Worm (Caenorhabditis elegans) whole organism, L4 larva: ENCODE data around the gene skr-21.

Experiments used
- D1046.2 ChIP-seq: fragments of 200-800 bp; sonication (Bioruptor generic); IDR thresholded peaks from 2 replicates; pipeline ENCODE4 v1.3.6; 2022; ENCODE audit warnings: missing genetic modification characterization, missing compliant biosample characterization
- F10B5.3 ChIP-seq: sonication (generic microtip); optimal IDR thresholded peaks from 2 replicates; lab custom pipeline; 2016; ENCODE audit warnings: mild to moderate bottlenecking, missing genetic modification characterization, missing compliant biosample characterization
- F37D6.2 ChIP-seq: sonication (generic microtip); optimal IDR thresholded peaks from 2 replicates; lab custom pipeline; 2016; ENCODE audit warnings: mild to moderate bottlenecking, missing genetic modification characterization, missing compliant biosample characterization
- F44E2.7 ChIP-seq: fragments of 200-800 bp; sonication (Bioruptor generic); IDR thresholded peaks from 2 replicates; pipeline ENCODE4 v2.1.2; 2022; ENCODE audit warnings: missing genetic modification characterization, missing compliant biosample characterization
- R02D3.7 ChIP-seq: fragments of 150-350 bp; sonication (generic microtip); optimal IDR thresholded peaks from 3 replicates; lab custom pipeline; 2014; ENCODE audit warnings: missing biosample characterization, missing genetic modification characterization
- T20F7.1 ChIP-seq: fragments of 200-800 bp; sonication (Bioruptor generic); optimal IDR thresholded peaks from 2 replicates; lab custom pipeline; 2018; ENCODE audit warnings: mild to moderate bottlenecking, missing genetic modification characterization, missing compliant biosample characterization
- T26A8.4 ChIP-seq: fragments of 200-800 bp; sonication (Bioruptor generic); IDR thresholded peaks from 2 replicates; pipeline ENCODE4 v1.3.6; 2022; ENCODE audit warnings: missing genetic modification characterization, missing compliant biosample characterization
- Y105C5A.15 ChIP-seq: fragments of 200-800 bp; sonication (Bioruptor generic); IDR thresholded peaks from 2 replicates; pipeline ENCODE4 v1.3.6; 2022; ENCODE audit warnings: missing genetic modification characterization, missing compliant biosample characterization
- Y5F2A.4 ChIP-seq: fragments of 200-800 bp; sonication (Bioruptor generic); optimal IDR thresholded peaks from 2 replicates; lab custom pipeline; 2018; ENCODE audit warnings: mild to moderate bottlenecking, missing genetic modification characterization, missing compliant biosample characterization
- Y75B8A.6 ChIP-seq: fragments of 200-800 bp; sonication (Bioruptor generic); IDR thresholded peaks from 2 replicates; pipeline ENCODE4 v1.3.6; 2022; ENCODE audit warnings: missing genetic modification reagents, missing genetic modification characterization, missing compliant biosample characterization
- ZK546.5 ChIP-seq, 2 experiments: sonication (generic microtip); optimal IDR thresholded peaks; 2 replicates each; lab custom pipeline; 2017; ENCODE audit warnings: missing biosample characterization in 2 of 2, missing genetic modification characterization in 2 of 2
- aha-1 ChIP-seq: fragments of 150-350 bp; peaks from one replicate; lab custom pipeline; 2014; ENCODE audit warnings: missing biosample characterization, missing genetic modification characterization
- arid-1 ChIP-seq: fragments of 200-800 bp; sonication (Bioruptor generic); conservative IDR thresholded peaks from 2 replicates; pipeline ENCODE4 v1.3.6; 2022; ENCODE audit warnings: missing genetic modification reagents, missing genetic modification characterization, missing compliant biosample characterization
- attf-4 ChIP-seq: sonication (generic microtip); optimal IDR thresholded peaks from 3 replicates; lab custom pipeline; 2017; ENCODE audit warnings: missing biosample characterization, missing genetic modification characterization
- daf-12 ChIP-seq: fragments of 150-350 bp; optimal IDR thresholded peaks from 2 replicates; lab custom pipeline; 2014; ENCODE audit warnings: missing biosample characterization, missing genetic modification reagents, missing genetic modification characterization
- dmd-9 ChIP-seq: fragments of 200-800 bp; sonication (Bioruptor generic); IDR thresholded peaks from 2 replicates; pipeline ENCODE4 v1.3.6; 2022; ENCODE audit warnings: missing genetic modification reagents, missing genetic modification characterization, missing compliant biosample characterization
- duxl-1 ChIP-seq: sonication (generic microtip); optimal IDR thresholded peaks from 2 replicates; lab custom pipeline; 2016; ENCODE audit warnings: mild to moderate bottlenecking, missing genetic modification characterization, moderate library complexity, missing compliant biosample characterization; ENCODE audit not compliant: poor library complexity
- egl-43 ChIP-seq: fragments of 200-800 bp; sonication (Bioruptor generic); IDR thresholded peaks from 2 replicates; pipeline ENCODE4 v1.3.6; 2022; ENCODE audit warnings: missing genetic modification reagents, missing genetic modification characterization, missing compliant biosample characterization
- fos-1 ChIP-seq: fragments of 150-350 bp; optimal IDR thresholded peaks from 2 replicates; lab custom pipeline; 2014; ENCODE audit warnings: missing biosample characterization, missing genetic modification characterization
- jun-1 ChIP-seq: fragments of 150-350 bp; optimal IDR thresholded peaks from 2 replicates; lab custom pipeline; 2014; ENCODE audit warnings: missing biosample characterization, missing genetic modification reagents, missing genetic modification characterization
- lim-7 ChIP-seq: fragments of 200-800 bp; sonication (Bioruptor generic); IDR thresholded peaks from 2 replicates; pipeline ENCODE4 v1.3.6; 2022; ENCODE audit warnings: missing genetic modification characterization, missing compliant biosample characterization
- madf-9 ChIP-seq: fragments of 200-800 bp; sonication (Bioruptor generic); conservative IDR thresholded peaks from 2 replicates; pipeline ENCODE4 v1.3.6; 2022; ENCODE audit warnings: missing genetic modification reagents, missing genetic modification characterization, missing compliant biosample characterization
- mdl-1 ChIP-seq, 2 experiments: fragments of 150-350 bp in 1 of 2; sonication (generic microtip) in 1 of 2; optimal IDR thresholded peaks; 2 replicates each; lab custom pipeline; 2014 to 2017; ENCODE audit warnings: missing biosample characterization in 2 of 2, missing genetic modification characterization in 2 of 2
- mxl-3 ChIP-seq: fragments of 200-800 bp; sonication (Bioruptor generic); optimal IDR thresholded peaks from 2 replicates; lab custom pipeline; 2018; ENCODE audit warnings: mild to moderate bottlenecking, missing genetic modification characterization, missing compliant biosample characterization
- nhr-11 ChIP-seq: fragments of 150-350 bp; optimal IDR thresholded peaks from 2 replicates; lab custom pipeline; 2014; ENCODE audit warnings: missing biosample characterization, missing genetic modification characterization
- nhr-237 ChIP-seq: sonication (generic microtip); optimal IDR thresholded peaks from 2 replicates; lab custom pipeline; 2017; ENCODE audit warnings: missing biosample characterization, missing genetic modification characterization
- nhr-25 ChIP-seq: sonication (generic microtip); optimal IDR thresholded peaks from 2 replicates; lab custom pipeline; 2017; ENCODE audit warnings: missing genetic modification characterization, mild to moderate bottlenecking, missing compliant biosample characterization, antibody characterized with exemption, moderate library complexity, borderline replicate concordance; ENCODE audit not compliant: insufficient read depth
- pha-4 ChIP-seq, 2 experiments: fragments of 150-350 bp in 1 of 2; fragments of 200-800 bp in 1 of 2; sonication (Bioruptor generic) in 1 of 2; IDR thresholded peaks in 1 of 2; optimal IDR thresholded peaks in 1 of 2; 2 replicates each; pipeline versions ENCODE4 v1.3.6 to Lab custom; 2014 to 2022; ENCODE audit warnings: missing genetic modification characterization in 2 of 2, missing genetic modification reagents in 2 of 2, missing biosample characterization in 1 of 2, missing compliant biosample characterization in 1 of 2
- sdz-12 ChIP-seq: fragments of 200-800 bp; sonication (Bioruptor generic); optimal IDR thresholded peaks from 2 replicates; lab custom pipeline; 2018; ENCODE audit warnings: mild to moderate bottlenecking, missing genetic modification characterization, missing compliant biosample characterization
- set-16 ChIP-seq: fragments of 200-800 bp; sonication (Bioruptor generic); IDR thresholded peaks from 2 replicates; pipeline ENCODE4 v1.3.6; 2022; ENCODE audit warnings: missing genetic modification reagents, missing genetic modification characterization, missing compliant biosample characterization
- skn-1 ChIP-seq: fragments of 150-350 bp; optimal IDR thresholded peaks from 2 replicates; lab custom pipeline; 2014; ENCODE audit warnings: missing biosample characterization, missing genetic modification characterization
- spr-3 ChIP-seq: fragments of 200-800 bp; sonication (Bioruptor generic); optimal IDR thresholded peaks from 2 replicates; lab custom pipeline; 2018; ENCODE audit warnings: mild to moderate bottlenecking, missing genetic modification characterization, missing compliant biosample characterization
- tra-1 ChIP-seq: fragments of 200-800 bp; sonication (Bioruptor generic); IDR thresholded peaks from 2 replicates; pipeline ENCODE4 v1.3.6; 2022; ENCODE audit warnings: missing genetic modification reagents, missing genetic modification characterization, missing compliant biosample characterization
- vab-7 ChIP-seq: fragments of 200-800 bp; sonication (Bioruptor generic); IDR thresholded peaks from 2 replicates; pipeline ENCODE4 v1.3.6; 2022; ENCODE audit warnings: missing genetic modification reagents, missing genetic modification characterization, missing compliant biosample characterization
- zag-1 ChIP-seq: fragments of 150-350 bp; optimal IDR thresholded peaks from 2 replicates; lab custom pipeline; 2014; ENCODE audit warnings: missing biosample characterization, missing genetic modification characterization
- zfp-3 ChIP-seq: fragments of 200-800 bp; sonication (Bioruptor generic); conservative IDR thresholded peaks from 2 replicates; pipeline ENCODE4 v1.3.6; 2022; ENCODE audit warnings: missing genetic modification reagents, missing genetic modification characterization, missing compliant biosample characterization
- zip-11 ChIP-seq: fragments of 200-800 bp; sonication (Bioruptor generic); IDR thresholded peaks from 2 replicates; pipeline ENCODE4 v1.3.6; 2022; ENCODE audit warnings: missing genetic modification characterization, missing compliant biosample characterization
- ztf-7 ChIP-seq: fragments of 150-350 bp; optimal IDR thresholded peaks from 2 replicates; lab custom pipeline; 2014; ENCODE audit warnings: missing biosample characterization, missing genetic modification characterization

The skr-21 gene

DNA sequence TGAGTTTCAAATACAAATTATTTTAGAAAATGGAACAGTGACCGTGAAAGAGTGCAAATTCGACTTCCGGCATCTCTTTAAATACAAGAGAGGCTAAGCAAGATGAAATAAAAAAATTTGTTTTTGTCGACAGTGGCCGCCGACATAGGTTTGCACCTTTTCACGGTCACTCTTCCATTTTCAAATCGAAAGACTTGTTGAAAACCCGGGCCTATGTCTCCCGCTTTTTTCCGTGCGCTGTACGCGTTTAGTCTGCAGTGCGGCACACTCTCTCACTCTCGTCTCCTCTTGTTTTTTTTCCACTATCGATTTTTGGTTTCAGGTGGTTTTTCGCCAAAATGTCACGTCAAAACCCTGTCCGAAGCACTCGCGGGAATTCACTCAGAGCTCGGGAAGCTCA lies 18.6 kb upstream of the skr-21 start, which contains the start of gene hpl-1:
hpl-1 (plus strand) TSS at position 301 of the 400 bp plus-strand sequence.
- no peak for TF ChIP-seq pha-4 (GFP tag; IDR thresholded peaks at IDR 0.05; lab: Robert Waterston, UW)
- no peak for TF ChIP-seq pha-4 (tag; optimal IDR thresholded peaks at IDR 0.05; lab: Kevin White, UChicago)
- TF ChIP-seq dmd-9 (GFP tag; lab: Robert Waterston, UW) = no peak
- TF ChIP-seq nhr-11 (tag; lab: Kevin White, UChicago) = no peak
- TF ChIP-seq F37D6.2 (tag; lab: Kevin White, UChicago) = no peak
- no peak for TF ChIP-seq fos-1 (tag; lab: Kevin White, UChicago)
- TF ChIP-seq, all 104 proteins: peak for 0

DNA sequence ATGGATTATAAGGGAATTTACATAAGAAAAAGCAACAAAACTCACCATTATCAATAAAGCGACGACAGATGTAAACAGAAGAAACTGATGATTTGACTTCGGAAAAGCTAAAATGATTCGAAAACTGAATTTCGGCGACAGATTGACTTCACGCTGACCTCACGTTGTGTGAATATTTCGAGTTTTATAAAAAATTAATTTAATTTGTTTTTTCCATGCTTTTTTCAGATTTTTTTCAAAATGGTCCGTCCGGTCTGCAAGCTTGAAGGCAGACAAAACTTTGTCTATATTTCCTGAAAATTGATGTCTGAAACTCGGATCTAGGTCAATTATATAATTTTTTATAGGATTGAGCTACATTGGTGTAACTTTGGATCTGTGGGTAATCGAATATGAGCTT lies 15.8 kb upstream of the skr-21 start, which contains the start of gene K08H2.5:
K08H2.5 (minus strand) TSS at position 101 of the 400 bp plus-strand sequence.
- TF ChIP-seq skn-1 = no peak
- no peak for TF ChIP-seq pha-4 (GFP tag; IDR thresholded peaks at IDR 0.05; lab: Robert Waterston, UW)
- TF ChIP-seq pha-4 (tag; optimal IDR thresholded peaks at IDR 0.05; lab: Kevin White, UChicago) = no peak
- no peak for TF ChIP-seq ZK546.5 (tag; optimal IDR thresholded peaks at IDR 0.05; lab: Kevin White, UChicago)
- no peak for TF ChIP-seq zfp-3 (GFP tag; lab: Robert Waterston, UW)
- no peak for TF ChIP-seq tra-1 (GFP tag; lab: Robert Waterston, UW)
- no peak for TF ChIP-seq spr-3 (GFP tag; lab: Kevin White, UChicago)
- TF ChIP-seq D1046.2 (GFP tag; lab: Robert Waterston, UW) = no peak
- TF ChIP-seq duxl-1 (tag; lab: Kevin White, UChicago) = no peak
- no peak for TF ChIP-seq madf-9 (GFP tag; lab: Robert Waterston, UW)
- TF ChIP-seq set-16 = no peak
- no peak for TF ChIP-seq T26A8.4 (GFP tag; lab: Robert Waterston, UW)
- no peak for TF ChIP-seq dmd-9 (GFP tag; lab: Robert Waterston, UW)
- no peak for TF ChIP-seq Y105C5A.15 (GFP tag; lab: Robert Waterston, UW)
- TF ChIP-seq, all 104 proteins: peak for 0

DNA sequence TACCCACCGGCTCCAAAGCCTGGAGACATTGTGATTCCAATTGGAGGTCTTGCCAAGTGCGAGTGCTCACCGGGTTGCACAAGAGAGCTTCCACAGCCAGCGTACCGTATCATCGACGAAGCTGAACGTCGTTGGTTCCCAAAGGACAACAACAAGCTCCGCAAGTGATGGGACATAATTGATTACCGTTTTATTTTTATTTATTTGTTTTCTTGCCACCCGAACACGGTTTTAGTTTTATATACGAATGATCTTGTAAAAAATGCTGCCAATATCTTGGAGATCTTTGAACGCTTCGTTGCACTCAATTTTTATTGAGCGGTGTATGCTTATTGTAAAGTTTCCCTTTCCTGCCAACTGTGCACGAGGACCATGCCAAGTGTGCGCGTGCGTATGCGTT lies 11.7 kb upstream of the skr-21 start, which contains the start of gene K08H2.4:
K08H2.4 (plus strand) TSS at position 301 of the 400 bp plus-strand sequence.
- TF ChIP-seq Y75B8A.6 (no peak), madf-9 (GFP tag; lab: Robert Waterston, UW) (no peak), sdz-12 (GFP tag; lab: Kevin White, UChicago) (no peak), lim-7 (GFP tag; lab: Robert Waterston, UW) (no peak)

DNA sequence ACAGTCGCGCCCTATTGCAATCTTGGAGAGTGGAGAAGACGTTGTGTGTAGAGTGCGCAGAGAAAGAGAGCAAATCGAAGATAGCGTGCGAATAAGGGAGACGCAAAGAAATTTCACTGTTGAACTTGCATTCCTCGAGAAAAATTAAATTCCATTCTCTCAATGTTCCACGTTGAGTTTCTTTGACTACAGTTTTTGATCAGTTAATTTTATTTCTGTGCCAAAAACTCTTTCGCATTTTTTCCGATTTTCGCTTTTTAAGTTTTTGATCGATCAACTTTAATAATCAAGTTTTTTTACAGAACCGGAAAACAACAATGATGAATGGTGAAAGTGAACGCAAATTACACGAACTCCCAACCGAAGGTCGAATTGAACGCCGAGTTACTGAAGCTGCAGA lies 10.6 kb upstream of the skr-21 start, which contains the start of gene K08H2.3:
K08H2.3 (plus strand) TSS at position 301 of the 400 bp plus-strand sequence.
- TF ChIP-seq mxl-3 (GFP tag; lab: Kevin White, UChicago) (no peak), R02D3.7 (tag; lab: Kevin White, UChicago) (no peak), aha-1 (no peak), mdl-1 (tag; optimal IDR thresholded peaks at IDR 0.05; lab: Kevin White, UChicago) (no peak), jun-1 (tag; lab: Kevin White, UChicago) (no peak), daf-12 (tag; lab: Kevin White, UChicago) (no peak)

DNA sequence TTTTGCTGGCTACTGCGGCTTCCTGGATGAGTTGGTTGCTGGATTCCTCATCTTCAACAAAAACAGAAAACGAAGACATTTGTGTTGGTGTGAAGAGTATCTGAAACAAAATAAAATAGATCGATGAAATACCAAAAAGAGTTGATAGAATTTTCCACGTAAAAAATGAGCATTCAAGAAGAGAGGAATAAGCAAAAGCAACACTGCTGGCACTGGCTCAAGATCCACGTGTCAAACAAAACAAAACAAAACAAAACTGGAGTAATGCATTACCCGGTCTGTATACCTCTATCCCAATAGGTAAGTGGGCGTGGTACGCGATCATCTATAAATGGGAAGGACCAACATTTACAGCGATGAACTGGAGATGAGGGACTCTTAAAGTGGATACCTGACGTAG lies 8.4 kb upstream of the skr-21 start, which contains the start of gene K08H2.2:
K08H2.2 (minus strand) TSS at position 101 of the 400 bp plus-strand sequence.
- TF ChIP-seq aha-1 (peak; percentile 1), arid-1 (no peak)
- TF ChIP-seq, all 104 proteins: peak for 1

DNA sequence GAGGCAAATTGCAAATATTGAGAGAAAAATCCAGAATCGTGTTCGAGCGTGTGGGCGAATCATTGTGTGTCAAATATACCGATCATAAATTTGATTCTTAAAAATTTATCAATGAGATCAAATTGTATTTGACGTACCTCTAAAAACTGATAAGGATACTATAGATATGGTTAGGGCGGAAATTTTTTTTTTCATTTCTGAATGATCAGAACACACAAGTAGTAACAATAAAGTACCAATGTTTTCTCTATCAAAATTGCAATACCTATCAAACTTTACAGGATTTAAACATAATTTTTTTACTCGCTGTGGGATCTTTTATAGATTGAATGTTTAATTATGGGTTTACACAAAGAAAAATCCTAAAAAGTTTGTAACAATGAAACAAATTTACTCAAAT lies 5.8 kb upstream of the skr-21 start, which contains the start of gene bgnt-1.5:
bgnt-1.5 (minus strand) TSS at position 101 of the 400 bp plus-strand sequence.
- TF ChIP-seq R02D3.7 (tag; lab: Kevin White, UChicago) (no peak), aha-1 (peak; percentile 45), tra-1 (GFP tag; lab: Robert Waterston, UW) (no peak)

DNA sequence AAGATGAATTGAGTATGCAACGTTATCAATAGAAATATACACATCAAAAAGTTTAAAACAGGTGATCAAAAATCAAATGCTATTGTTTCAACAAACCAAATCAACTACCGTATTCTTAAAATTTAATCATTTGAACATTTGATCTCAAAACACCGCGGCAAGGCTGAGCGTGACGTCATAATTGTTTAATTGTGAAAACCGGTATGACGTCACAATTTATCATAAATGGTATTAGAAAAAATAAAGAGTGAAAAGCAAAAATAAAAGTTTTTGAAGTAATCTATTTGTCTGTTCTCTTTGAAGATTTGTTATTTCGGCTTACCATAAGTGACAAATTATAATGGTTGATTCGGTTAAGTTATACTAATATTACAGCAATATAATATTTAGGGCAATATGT lies 1.3 kb upstream of the skr-21 start:
- no peak for TF ChIP-seq T20F7.1 (GFP tag; lab: Kevin White, UChicago)
- no peak for TF ChIP-seq nhr-237 (tag; lab: Kevin White, UChicago)
- no peak for TF ChIP-seq F10B5.3 (tag; lab: Kevin White, UChicago)
- TF ChIP-seq egl-43 = no peak
- TF ChIP-seq Y5F2A.4 (GFP tag; lab: Kevin White, UChicago) = no peak
- TF ChIP-seq zip-11 (GFP tag; lab: Robert Waterston, UW) = no peak
- TF ChIP-seq F44E2.7 = no peak
- no peak for TF ChIP-seq ztf-7 (tag; lab: Kevin White, UChicago)
- no peak for TF ChIP-seq vab-7
- TF ChIP-seq zag-1 (tag; lab: Kevin White, UChicago) = no peak
- no peak for TF ChIP-seq attf-4 (tag; lab: Kevin White, UChicago)
- TF ChIP-seq duxl-1 (tag; lab: Kevin White, UChicago) = no peak
- TF ChIP-seq nhr-25 (tag; lab: Kevin White, UChicago) = no peak
- TF ChIP-seq F37D6.2 (tag; lab: Kevin White, UChicago) = no peak
- TF ChIP-seq Y105C5A.15 (GFP tag; lab: Robert Waterston, UW) = no peak
- TF ChIP-seq, all 104 proteins: peak for 0
